Worm (Caenorhabditis elegans): ENCODE results near the gene Y62H9A.7.

DNA sequence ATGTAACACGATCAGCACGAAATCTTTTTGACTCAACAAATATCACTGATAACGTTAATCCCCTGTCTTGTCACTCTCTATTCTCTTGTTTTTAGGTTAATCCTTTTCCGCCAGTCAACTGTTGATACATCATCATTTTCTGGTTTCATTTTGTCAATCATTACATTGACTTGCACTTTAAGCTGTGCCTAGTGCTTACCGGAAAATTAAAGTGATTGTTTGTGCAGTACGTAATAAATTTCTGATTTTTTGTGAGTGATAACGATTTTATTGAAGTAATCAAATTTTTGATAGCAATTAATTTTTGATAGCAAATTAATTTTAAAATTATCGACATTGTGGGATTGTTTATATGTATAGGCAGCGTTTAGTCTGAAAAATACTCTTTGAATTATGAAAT, 23.7 kb upstream of the Y62H9A.7 start:
- TF ChIP-seq unc-62 (GFP tag; optimal IDR thresholded peaks at IDR 0.05) (no peak), ceh-43 (GFP tag; optimal IDR thresholded peaks at IDR 0.05) (no peak), mep-1 (tag; optimal IDR thresholded peaks at IDR 0.05) (no peak), ztf-11 (tag; optimal IDR thresholded peaks at IDR 0.05) (no peak), elt-1 (tag; optimal IDR thresholded peaks at IDR 0.05; ENCODE audit: borderline replicate concordance, insufficient read depth) (no peak), unc-39 (tag; optimal IDR thresholded peaks at IDR 0.05) (no peak), elt-3 (tag; optimal IDR thresholded peaks at IDR 0.05) (no peak), nhr-12 (tag; optimal IDR thresholded peaks at IDR 0.05) (no peak)

All from whole organism, mixed stage, embryonic.